Worm (Caenorhabditis elegans) whole organism, L1 larva: ENCODE results near the gene Y43F8C.6.

Experiments used
- C16A3.4 ChIP-seq: fragments of 150-350 bp; optimal IDR thresholded peaks from 2 replicates; lab custom pipeline; 2014; ENCODE audit warnings: missing biosample characterization, missing genetic modification characterization
- ama-1 ChIP-seq: fragments of 150-350 bp; optimal IDR thresholded peaks from 2 replicates; lab custom pipeline; 2014
- ceh-90 ChIP-seq: sonication (generic microtip); optimal IDR thresholded peaks from 2 replicates; lab custom pipeline; 2016; ENCODE audit warnings: missing genetic modification characterization, missing compliant biosample characterization
- ces-1 ChIP-seq: fragments of 150-350 bp; optimal IDR thresholded peaks from 2 replicates; lab custom pipeline; 2014; ENCODE audit warnings: missing biosample characterization, missing genetic modification reagents, missing genetic modification characterization
- egl-27 ChIP-seq, 2 experiments: fragments of 150-350 bp in 1 of 2; sonication (generic microtip); optimal IDR thresholded peaks; 3 replicates each; lab custom pipeline; 2017 to 2018; ENCODE audit warnings: missing biosample characterization in 2 of 2, missing genetic modification characterization in 2 of 2, missing genetic modification reagents in 2 of 2
- fkh-10 ChIP-seq: sonication (generic microtip); optimal IDR thresholded peaks from 2 replicates; lab custom pipeline; 2017; ENCODE audit warnings: missing biosample characterization, missing genetic modification reagents, missing genetic modification characterization
- fos-1 ChIP-seq: fragments of 150-350 bp; optimal IDR thresholded peaks from 2 replicates; lab custom pipeline; 2014; ENCODE audit warnings: missing biosample characterization, missing genetic modification characterization
- mdl-1 ChIP-seq, 2 experiments: fragments of 150-350 bp; optimal IDR thresholded peaks; 2 replicates each; lab custom pipeline; 2014 to 2017; ENCODE audit warnings: missing biosample characterization in 2 of 2, missing genetic modification characterization in 2 of 2, inconsistent platforms in 1 of 2
- nhr-11 ChIP-seq: fragments of 150-350 bp; optimal IDR thresholded peaks from 2 replicates; lab custom pipeline; 2014; ENCODE audit warnings: missing biosample characterization, missing genetic modification characterization
- nhr-28 ChIP-seq: fragments of 150-350 bp; optimal IDR thresholded peaks from 2 replicates; lab custom pipeline; 2014; ENCODE audit warnings: missing biosample characterization, missing genetic modification characterization
- nhr-85 ChIP-seq: sonication (generic microtip); peaks from one replicate; lab custom pipeline; 2016; ENCODE audit warnings: missing genetic modification characterization, inconsistent platforms, missing compliant biosample characterization
- nhr-90 ChIP-seq: sonication (generic microtip); optimal IDR thresholded peaks from 2 replicates; lab custom pipeline; 2016; ENCODE audit warnings: mild to moderate bottlenecking, missing genetic modification characterization, missing compliant biosample characterization; ENCODE audit not compliant: poor library complexity

DNA sequence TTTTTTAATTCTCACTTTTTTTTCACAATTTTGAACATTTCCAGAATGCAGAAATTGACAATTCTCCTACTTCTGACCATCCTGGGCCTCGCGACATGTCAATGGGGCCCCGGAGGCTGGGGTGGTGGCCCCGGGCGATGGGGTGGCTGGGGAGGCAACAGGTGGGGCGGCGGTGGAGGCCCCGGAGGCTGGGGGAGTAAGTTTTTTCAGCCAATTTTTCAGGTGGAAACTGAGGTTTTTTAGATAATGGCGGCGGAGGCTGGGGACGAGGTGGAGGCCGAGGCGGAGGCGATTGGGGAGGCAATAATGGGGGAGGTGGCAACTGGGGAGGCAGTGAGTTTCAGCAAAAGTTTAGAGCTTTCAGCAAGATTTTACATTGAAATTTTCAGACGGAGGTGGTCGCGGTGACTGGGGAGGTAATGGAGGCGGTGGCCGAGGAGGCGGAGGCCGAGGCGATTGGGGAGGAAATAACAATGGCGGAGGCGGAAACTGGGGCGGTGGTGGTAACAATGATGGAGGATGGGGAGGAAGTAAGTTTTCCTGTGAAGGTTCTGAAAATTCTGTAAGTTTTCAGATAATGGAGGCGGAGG, 30.5 kb downstream of the Y43F8C.6 start:
- TF ChIP-seq ceh-90 (tag; lab: Kevin White, UChicago), result no peak
- TF ChIP-seq ces-1 (GFP tag; lab: Kevin White, UChicago), result no peak
- no peak for TF ChIP-seq nhr-11 (tag; lab: Kevin White, UChicago)
- TF ChIP-seq nhr-28 (tag; lab: Kevin White, UChicago), result no peak
- no peak for TF ChIP-seq fos-1
- TF ChIP-seq nhr-85 (tag; lab: Kevin White, UChicago), result no peak
- TF ChIP-seq egl-27 (tag; optimal IDR thresholded peaks at IDR 0.05; lab: Kevin White, UChicago), result no peak
- no peak for TF ChIP-seq C16A3.4 (tag; lab: Kevin White, UChicago)
- TF ChIP-seq mdl-1 (tag; optimal IDR thresholded peaks at IDR 0.05; lab: Kevin White, UChicago), result no peak
- TF ChIP-seq fkh-10 (GFP tag; lab: Kevin White, UChicago), result no peak
- TF ChIP-seq nhr-90 (tag; lab: Kevin White, UChicago), result no peak
- no peak for TF ChIP-seq ama-1 (lab: Kevin White, UChicago)
